Worm (Caenorhabditis elegans): ENCODE results near the gene C18H9.1.

The C18H9.1 gene

DNA sequence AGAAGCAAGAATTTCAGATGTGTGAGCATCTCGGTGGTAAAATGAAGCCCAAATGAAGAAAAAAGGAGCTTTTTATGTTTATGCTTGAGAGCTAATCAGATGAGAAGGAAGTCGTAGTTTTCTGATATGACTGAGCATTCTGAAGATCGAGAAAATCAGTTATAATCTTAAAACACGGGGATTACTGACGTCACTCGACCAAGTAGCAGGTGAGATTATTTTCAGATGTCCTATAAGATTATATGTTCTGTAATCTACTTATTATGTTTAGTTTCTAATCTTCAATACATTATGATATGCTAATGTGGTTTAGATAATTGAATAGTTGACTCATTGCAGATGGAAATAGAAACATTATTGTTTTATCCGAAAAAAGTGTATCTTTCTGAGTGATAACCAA is 46.9 kb downstream of the C18H9.1 start, which contains the start of gene ins-14 (continued):
- TF ChIP-seq skn-1 (tag; optimal IDR thresholded peaks at IDR 0.05) (no peak), lin-35 (GFP tag; optimal IDR thresholded peaks at IDR 0.05) (no peak), pqm-1 (tag; optimal IDR thresholded peaks at IDR 0.05) (no peak), unc-130 (tag; optimal IDR thresholded peaks at IDR 0.05) (no peak), nhr-84 (tag; optimal IDR thresholded peaks at IDR 0.05) (no peak), dpl-1 (GFP tag; optimal IDR thresholded peaks at IDR 0.05) (no peak), blmp-1 (tag; optimal IDR thresholded peaks at IDR 0.05) (no peak), pax-3 (tag; optimal IDR thresholded peaks at IDR 0.05) (peak; percentile 50), mef-2 (tag; optimal IDR thresholded peaks at IDR 0.05) (no peak)

DNA sequence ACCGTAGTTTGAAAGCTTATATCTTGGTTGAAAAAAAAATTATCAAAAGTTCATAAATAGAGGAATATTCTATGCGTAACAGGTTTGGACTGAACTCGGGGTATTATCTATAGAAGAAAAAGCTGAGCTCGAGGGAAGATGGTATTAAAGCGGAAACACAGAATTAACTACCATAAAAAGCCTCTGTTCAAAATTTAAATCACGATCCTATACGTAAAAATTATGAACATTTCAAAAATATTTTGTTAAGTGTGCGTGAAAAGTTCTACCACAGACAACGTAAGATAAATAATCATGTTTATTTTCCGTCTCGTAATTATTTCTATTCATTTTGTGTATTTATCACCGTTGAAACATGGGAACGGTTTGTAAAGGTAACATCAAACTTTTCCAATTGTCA is 47.5 kb downstream of the C18H9.1 start, which contains the start of gene F41G3.5:
Gene F41G3.5 (plus strand): TSS at position 301 of the 400 bp plus-strand sequence.
- TF ChIP-seq elt-2 (tag; optimal IDR thresholded peaks at IDR 0.05) (no peak), nhr-76 (tag; optimal IDR thresholded peaks at IDR 0.05) (no peak), nhr-84 (tag; optimal IDR thresholded peaks at IDR 0.05) (no peak)

DNA sequence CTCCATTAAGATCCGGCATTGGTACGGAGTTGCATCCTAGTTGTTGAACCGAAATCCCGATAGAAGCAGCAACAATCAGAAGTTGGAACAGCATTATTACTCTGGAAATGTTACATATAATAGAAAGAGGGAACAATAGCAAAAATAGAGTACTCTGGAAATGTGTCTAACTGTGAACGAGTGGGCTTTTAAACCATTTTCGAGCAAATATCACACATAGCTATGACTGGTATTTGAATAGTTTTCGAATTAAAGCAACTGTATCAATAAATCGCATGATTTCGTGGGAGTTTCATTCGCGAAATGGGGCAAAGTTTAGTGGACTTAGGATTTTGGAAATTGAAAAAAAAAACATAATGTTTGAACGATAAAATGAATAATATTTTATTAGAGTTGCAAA is 50.5 kb downstream of the C18H9.1 start, which contains the start of gene F41G3.10:
Gene F41G3.10 (minus strand): TSS at position 101 of the 400 bp plus-strand sequence.
- no peak for TF ChIP-seq fkh-8 (tag; optimal IDR thresholded peaks at IDR 0.05)
- TF ChIP-seq elt-2 (tag; optimal IDR thresholded peaks at IDR 0.05), result no peak
